Worm (Caenorhabditis elegans) whole organism, mixed stage, embryonic: ENCODE results near the gene mec-17.

ENCODE experiments used
- lin-32 ChIP-seq: fragments of 200-800 bp; sonication (Bioruptor generic); optimal IDR thresholded peaks from 2 replicates; lab custom pipeline; 2018; ENCODE audit warnings: mild to moderate bottlenecking, missing genetic modification characterization, missing compliant biosample characterization
- lsy-2 ChIP-seq: fragments of 150-350 bp; optimal IDR thresholded peaks from 2 replicates; lab custom pipeline; 2014; ENCODE audit warnings: missing biosample characterization, missing genetic modification characterization
- mep-1 ChIP-seq: fragments of 150-350 bp; optimal IDR thresholded peaks from 2 replicates; lab custom pipeline; 2017; ENCODE audit warnings: missing biosample characterization, missing genetic modification reagents, missing genetic modification characterization, inconsistent platforms
- pha-4 ChIP-seq: fragments of 150-350 bp; optimal IDR thresholded peaks from 2 replicates; lab custom pipeline; 2018; ENCODE audit warnings: missing biosample characterization, missing genetic modification reagents, missing genetic modification characterization
- tbx-8 ChIP-seq: fragments of 200-800 bp; sonication (Bioruptor generic); optimal IDR thresholded peaks from 2 replicates; lab custom pipeline; 2018; ENCODE audit warnings: mild to moderate bottlenecking, missing genetic modification characterization, moderate library complexity, missing compliant biosample characterization

DNA sequence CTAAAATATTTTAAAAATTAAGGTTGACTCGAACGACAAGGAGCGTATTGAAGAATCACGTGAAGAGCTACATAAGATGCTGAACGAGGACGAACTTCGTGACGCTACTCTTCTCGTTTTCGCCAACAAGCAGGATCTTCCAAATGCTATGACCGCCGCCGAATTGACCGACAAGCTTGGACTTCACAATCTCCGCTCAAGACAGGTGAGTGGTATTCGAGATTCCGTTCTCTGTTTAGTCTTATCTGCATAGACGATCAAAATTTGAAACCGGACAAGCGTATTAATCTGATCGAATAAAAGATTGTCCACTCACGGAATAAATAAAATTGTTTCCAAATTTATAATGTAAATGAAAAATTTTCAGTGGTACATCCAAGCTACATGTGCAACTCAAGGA lies 4.0 kb downstream of the mec-17 start:
- TF ChIP-seq tbx-8 (GFP tag; lab: Kevin White, UChicago) (no peak), pha-4 (no peak), lsy-2 (tag; lab: Kevin White, UChicago) (no peak), lin-32 (GFP tag; lab: Kevin White, UChicago) (no peak), mep-1 (tag; lab: Kevin White, UChicago) (no peak)
